Fruit fly (Drosophila melanogaster) whole organism, embryonic: ENCODE data around the gene Dbp73D.

Experiments used
- Antp ChIP-seq: fragments of 200-800 bp; sonication (Bioruptor generic); optimal IDR thresholded peaks from 3 replicates; lab custom pipeline; 2016; ENCODE audit warnings: missing biosample characterization, missing genetic modification characterization
- CG12219 ChIP-seq: fragments of 200-800 bp; sonication (Bioruptor generic); optimal IDR thresholded peaks from 3 replicates; lab custom pipeline; 2018; ENCODE audit warnings: missing biosample characterization, mild to moderate bottlenecking, missing genetic modification characterization
- CG12299 ChIP-seq: fragments of 200-800 bp; sonication (Bioruptor generic); optimal IDR thresholded peaks from 2 replicates; lab custom pipeline; 2018; ENCODE audit warnings: missing biosample characterization, mild to moderate bottlenecking, missing genetic modification characterization
- CG13775 ChIP-seq: fragments of 200-800 bp; sonication (Bioruptor generic); optimal IDR thresholded peaks from 3 replicates; lab custom pipeline; 2017; ENCODE audit warnings: missing biosample characterization, mild to moderate bottlenecking, missing genetic modification characterization
- CG14667 ChIP-seq: fragments of 200-800 bp; sonication (Bioruptor generic); IDR thresholded peaks from 2 replicates; pipeline ENCODE4 v1.3.6; 2022; ENCODE audit warnings: missing biosample characterization, missing genetic modification characterization
- CG16813 ChIP-seq: fragments of 200-800 bp; sonication (Bioruptor generic); IDR thresholded peaks from 3 replicates; pipeline ENCODE4 v1.3.6; 2022; ENCODE audit warnings: missing biosample characterization, missing genetic modification characterization; ENCODE audit not compliant: partially characterized antibody
- CG18476 ChIP-seq: fragments of 200-800 bp; sonication (Bioruptor generic); optimal IDR thresholded peaks from 2 replicates; lab custom pipeline; 2016; ENCODE audit warnings: missing biosample characterization, mild to moderate bottlenecking, missing genetic modification characterization
- CG30431 ChIP-seq: fragments of 200-800 bp; sonication (Bioruptor generic); optimal IDR thresholded peaks from 2 replicates; lab custom pipeline; 2017; ENCODE audit warnings: missing biosample characterization, missing genetic modification characterization
- CG32532 ChIP-seq: fragments of 200-800 bp; sonication (Bioruptor generic); IDR thresholded peaks from 2 replicates; pipeline ENCODE4 v1.3.6; 2022; ENCODE audit warnings: missing biosample characterization, missing genetic modification characterization
- CG3281 ChIP-seq: fragments of 200-800 bp; sonication (Bioruptor generic); optimal IDR thresholded peaks from 3 replicates; lab custom pipeline; 2017; ENCODE audit warnings: missing biosample characterization, mild to moderate bottlenecking, missing genetic modification characterization
- CG34376 ChIP-seq: fragments of 200-800 bp; sonication (Bioruptor generic); optimal IDR thresholded peaks from 2 replicates; lab custom pipeline; 2018; ENCODE audit warnings: missing biosample characterization, mild to moderate bottlenecking, missing genetic modification characterization
- CG4328 ChIP-seq: fragments of 200-800 bp; sonication (Bioruptor generic); optimal IDR thresholded peaks from 3 replicates; lab custom pipeline; 2017; ENCODE audit warnings: missing biosample characterization, missing genetic modification reagents, missing genetic modification characterization
- CG6854 ChIP-seq: fragments of 200-800 bp; sonication (Bioruptor generic); optimal IDR thresholded peaks from 3 replicates; lab custom pipeline; 2017; ENCODE audit warnings: missing biosample characterization, mild to moderate bottlenecking, missing genetic modification characterization
- CG8388 ChIP-seq: fragments of 200-800 bp; sonication (Bioruptor generic); optimal IDR thresholded peaks from 2 replicates; lab custom pipeline; 2019; ENCODE audit warnings: missing biosample characterization, mild to moderate bottlenecking, missing genetic modification characterization, moderate library complexity
- CG8944 ChIP-seq: fragments of 200-800 bp; sonication (Bioruptor generic); optimal IDR thresholded peaks from 3 replicates; lab custom pipeline; 2016; ENCODE audit warnings: missing biosample characterization, missing genetic modification characterization
- CG9876 ChIP-seq: fragments of 200-800 bp; sonication (Bioruptor generic); optimal IDR thresholded peaks from 2 replicates; lab custom pipeline; 2016; ENCODE audit warnings: missing biosample characterization, missing genetic modification characterization
- D19A ChIP-seq: fragments of 200-800 bp; optimal IDR thresholded peaks from 3 replicates; lab custom pipeline; 2019; ENCODE audit warnings: missing biosample characterization, mild to moderate bottlenecking, missing genetic modification characterization, moderate library complexity
- Dbx ChIP-seq: fragments of 200-800 bp; sonication (Bioruptor generic); IDR thresholded peaks from 3 replicates; pipeline ENCODE4 v1.3.6; 2022; ENCODE audit warnings: missing biosample characterization, missing genetic modification characterization
- Dip3 ChIP-seq: fragments of 200-800 bp; sonication (Bioruptor generic); optimal IDR thresholded peaks from 3 replicates; lab custom pipeline; 2016; ENCODE audit warnings: missing biosample characterization, missing genetic modification characterization
- Eip74EF ChIP-seq, 2 experiments: fragments of 200-800 bp in 1 of 2; fragments of >200 bp in 1 of 2; sonication (Bioruptor generic) in 1 of 2; optimal IDR thresholded peaks; 2 replicates each; lab custom pipeline; 2017 to 2019; ENCODE audit warnings: missing biosample characterization in 2 of 2, missing genetic modification characterization in 2 of 2, mild to moderate bottlenecking in 1 of 2, moderate library complexity in 1 of 2
- Gug ChIP-seq: fragments of 200-800 bp; sonication (Bioruptor generic); IDR thresholded peaks from 4 replicates; pipeline ENCODE4 v1.3.6; 2022; ENCODE audit warnings: missing biosample characterization, missing genetic modification characterization
- Hey ChIP-seq: fragments of 200-800 bp; sonication (Bioruptor generic); optimal IDR thresholded peaks from 3 replicates; lab custom pipeline; 2018; ENCODE audit warnings: missing biosample characterization, mild to moderate bottlenecking, missing genetic modification characterization
- Nf-YC ChIP-seq: fragments of 200-800 bp; optimal IDR thresholded peaks from 3 replicates; lab custom pipeline; 2019; ENCODE audit warnings: missing biosample characterization, mild to moderate bottlenecking, missing genetic modification characterization, moderate library complexity
- Oaz ChIP-seq: fragments of 200-800 bp; sonication (Bioruptor generic); IDR thresholded peaks from 2 replicates; pipeline ENCODE4 v1.3.6; 2022; ENCODE audit warnings: missing biosample characterization, missing genetic modification characterization
- Oli ChIP-seq: fragments of 200-800 bp; sonication (Bioruptor generic); optimal IDR thresholded peaks from 2 replicates; lab custom pipeline; 2018; ENCODE audit warnings: missing biosample characterization, mild to moderate bottlenecking, missing genetic modification characterization, moderate library complexity
- Optix ChIP-seq: fragments of 200-800 bp; sonication (Bioruptor generic); IDR thresholded peaks from 3 replicates; pipeline ENCODE4 v1.3.6; 2022; ENCODE audit warnings: missing biosample characterization, missing genetic modification characterization
- Pdp1 ChIP-seq, 2 experiments: fragments of 200-800 bp; sonication (Bioruptor generic); optimal IDR thresholded peaks; 3 replicates each; lab custom pipeline; 2016; ENCODE audit warnings: missing biosample characterization in 2 of 2, missing genetic modification characterization in 2 of 2, mild to moderate bottlenecking in 1 of 2, moderate library complexity in 1 of 2
- Xbp1 ChIP-seq: fragments of 200-800 bp; sonication (Bioruptor generic); optimal IDR thresholded peaks from 3 replicates; lab custom pipeline; 2016; ENCODE audit warnings: missing biosample characterization, mild to moderate bottlenecking, missing genetic modification characterization
- ap ChIP-seq: fragments of 200-800 bp; sonication (Bioruptor generic); IDR thresholded peaks from 2 replicates; pipeline ENCODE4 v1.3.6; 2022; ENCODE audit warnings: missing biosample characterization, missing genetic modification characterization
- btn ChIP-seq: fragments of 200-800 bp; sonication (Bioruptor generic); optimal IDR thresholded peaks from 2 replicates; lab custom pipeline; 2016; ENCODE audit warnings: missing biosample characterization, missing genetic modification characterization
- cad ChIP-seq: fragments of >200 bp; optimal IDR thresholded peaks from 2 replicates; lab custom pipeline; 2017; ENCODE audit warnings: missing biosample characterization, missing genetic modification characterization
- chif ChIP-seq, 2 experiments: fragments of 200-800 bp; sonication (Bioruptor generic); optimal IDR thresholded peaks; 3 replicates each; lab custom pipeline; 2016; ENCODE audit warnings: missing biosample characterization in 2 of 2, missing genetic modification characterization in 2 of 2
- chn ChIP-seq: fragments of 200-800 bp; sonication (Bioruptor generic); optimal IDR thresholded peaks from 2 replicates; lab custom pipeline; 2016; ENCODE audit warnings: missing biosample characterization, missing genetic modification characterization
- da ChIP-seq: fragments of 200-800 bp; sonication (Bioruptor generic); optimal IDR thresholded peaks from 2 replicates; lab custom pipeline; 2016; ENCODE audit warnings: missing biosample characterization, missing genetic modification characterization
- dan ChIP-seq: fragments of 200-800 bp; sonication (Bioruptor generic); IDR thresholded peaks from 2 replicates; pipeline ENCODE4 v1.3.6; 2022; ENCODE audit warnings: missing biosample characterization, missing genetic modification characterization
- dpn ChIP-seq, 2 experiments: fragments of 200-800 bp; sonication (Bioruptor generic); optimal IDR thresholded peaks; 3 replicates each; lab custom pipeline; 2016; ENCODE audit warnings: missing biosample characterization in 2 of 2, missing genetic modification characterization in 2 of 2
- dysf ChIP-seq: fragments of 200-800 bp; sonication (Bioruptor generic); IDR thresholded peaks from 3 replicates; pipeline ENCODE4 v1.3.6; 2022; ENCODE audit warnings: missing biosample characterization, missing genetic modification characterization
- eve ChIP-seq, 2 experiments: fragments of >200 bp; optimal IDR thresholded peaks; 2 replicates each; lab custom pipeline; 2017; ENCODE audit warnings: missing biosample characterization in 2 of 2, missing genetic modification characterization in 2 of 2
- fd96Cb ChIP-seq: fragments of 200-800 bp; sonication (Bioruptor generic); optimal IDR thresholded peaks from 2 replicates; lab custom pipeline; 2018; ENCODE audit warnings: missing biosample characterization, mild to moderate bottlenecking, missing genetic modification characterization, moderate library complexity
- h ChIP-seq: fragments of >200 bp; optimal IDR thresholded peaks from 2 replicates; lab custom pipeline; 2017
- hkb ChIP-seq, 2 experiments: fragments of 200-800 bp in 1 of 2; fragments of >200 bp in 1 of 2; sonication (Bioruptor generic) in 1 of 2; IDR thresholded peaks in 1 of 2; optimal IDR thresholded peaks in 1 of 2; 2 replicates each; pipeline versions ENCODE4 v1.3.6 to Lab custom; 2017 to 2022; ENCODE audit warnings: missing biosample characterization in 1 of 2, missing genetic modification characterization in 1 of 2
- nau ChIP-seq: fragments of 200-800 bp; sonication (Bioruptor generic); optimal IDR thresholded peaks from 3 replicates; lab custom pipeline; 2017; ENCODE audit warnings: missing biosample characterization, mild to moderate bottlenecking, missing genetic modification characterization, missing genetic modification reagents
- nerfin-1 ChIP-seq: fragments of 200-800 bp; sonication (Bioruptor generic); optimal IDR thresholded peaks from 3 replicates; lab custom pipeline; 2019; ENCODE audit warnings: missing biosample characterization, mild to moderate bottlenecking, missing genetic modification characterization, moderate library complexity
- pros ChIP-seq: fragments of 200-800 bp; sonication (Bioruptor generic); optimal IDR thresholded peaks from 3 replicates; lab custom pipeline; 2019; ENCODE audit warnings: missing biosample characterization, mild to moderate bottlenecking, missing genetic modification characterization, moderate library complexity
- row ChIP-seq: fragments of 200-800 bp; sonication (Bioruptor generic); IDR thresholded peaks from 3 replicates; pipeline ENCODE4 v1.3.6; 2022; ENCODE audit warnings: missing biosample characterization, missing genetic modification characterization
- scrt ChIP-seq: fragments of 200-800 bp; sonication (Bioruptor generic); optimal IDR thresholded peaks from 2 replicates; lab custom pipeline; 2018; ENCODE audit warnings: missing biosample characterization, mild to moderate bottlenecking, missing genetic modification characterization, moderate library complexity
- sisA ChIP-seq: fragments of 200-800 bp; sonication (Bioruptor generic); IDR thresholded peaks from 2 replicates; pipeline ENCODE4 v1.3.6; 2022; ENCODE audit warnings: missing biosample characterization, missing genetic modification characterization
- slou ChIP-seq: fragments of 200-800 bp; sonication (Bioruptor generic); optimal IDR thresholded peaks from 3 replicates; lab custom pipeline; 2016; ENCODE audit warnings: missing biosample characterization, missing genetic modification characterization
- sr ChIP-seq: fragments of 200-800 bp; sonication (Bioruptor generic); IDR thresholded peaks from 3 replicates; pipeline ENCODE4 v1.3.6; 2022; ENCODE audit warnings: missing biosample characterization, missing genetic modification characterization
- trh ChIP-seq: fragments of 200-800 bp; sonication (Bioruptor generic); optimal IDR thresholded peaks from 2 replicates; lab custom pipeline; 2016; ENCODE audit warnings: missing biosample characterization, missing genetic modification characterization
- tx ChIP-seq: fragments of 200-800 bp; sonication (Bioruptor generic); optimal IDR thresholded peaks from 2 replicates; lab custom pipeline; 2016; ENCODE audit warnings: missing biosample characterization, missing genetic modification characterization
- vfl ChIP-seq: fragments of 200-800 bp; sonication (Bioruptor generic); optimal IDR thresholded peaks from 2 replicates; lab custom pipeline; 2016; ENCODE audit warnings: missing biosample characterization, missing genetic modification characterization

The Dbp73D gene

dm6 chr3L:16760274-16760673 is 29.7 kb upstream of the Dbp73D start (continued):
- no peak for TF ChIP-seq CG3281
- no peak for TF ChIP-seq dysf (GFP tag; lab: Robert Waterston, UW)
- no peak for TF ChIP-seq CG9876 (GFP tag; lab: Kevin White, UChicago)
- TF ChIP-seq Hey, result peak; percentile 8
- peak; percentile 44 for TF ChIP-seq fd96Cb (tag; lab: Kevin White, UChicago)
- TF ChIP-seq CG6854, result no peak
- TF ChIP-seq slou, result no peak
- TF ChIP-seq row, result peak; percentile 67
- TF ChIP-seq Eip74EF (GFP tag; optimal IDR thresholded peaks at IDR 0.05; lab: Kevin White, UChicago), result peak in 1 of 2 experiments; percentile 1
- TF ChIP-seq CG13775, result no peak
- TF ChIP-seq nerfin-1, result peak; percentile 1
- no peak for TF ChIP-seq hkb (optimal IDR thresholded peaks at IDR 0.05; lab: Kevin White, UChicago)
- no peak for TF ChIP-seq hkb (GFP tag; IDR thresholded peaks at IDR 0.05; lab: Robert Waterston, UW)
- TF ChIP-seq dan, result no peak
- no peak for TF ChIP-seq CG14667 (GFP tag; lab: Robert Waterston, UW)
- TF ChIP-seq CG8388, result peak; percentile 34
- no peak for TF ChIP-seq CG12299
- TF ChIP-seq sr (GFP tag; lab: Robert Waterston, UW), result no peak
- peak; percentile 12 for TF ChIP-seq CG30431 (GFP tag; lab: Kevin White, UChicago)
- peak; percentile 45 for TF ChIP-seq chn (GFP tag; lab: Kevin White, UChicago)
- TF ChIP-seq nau (GFP tag; lab: Kevin White, UChicago), result no peak
- no peak for TF ChIP-seq CG18476 (GFP tag; lab: Kevin White, UChicago)
- peak; percentile 39 for TF ChIP-seq D19A (tag; lab: Kevin White, UChicago)
- no peak for TF ChIP-seq vfl (GFP tag; lab: Kevin White, UChicago)
- TF ChIP-seq eve (GFP tag; optimal IDR thresholded peaks at IDR 0.05; lab: Kevin White, UChicago), result peak in 1 of 2 experiments; percentile 78
- TF ChIP-seq Oaz (GFP tag; lab: Robert Waterston, UW), result no peak
- no peak for TF ChIP-seq Dbx (GFP tag; lab: Robert Waterston, UW)
- no peak for TF ChIP-seq da (GFP tag; lab: Kevin White, UChicago)
- TF ChIP-seq ap, result no peak
- no peak for TF ChIP-seq Gug (GFP tag; lab: Robert Waterston, UW)
- no peak for TF ChIP-seq Nf-YC (tag; lab: Kevin White, UChicago)
- TF ChIP-seq CG16813 (GFP tag; lab: Robert Waterston, UW), result no peak
- no peak for TF ChIP-seq pros (GFP tag; lab: Kevin White, UChicago)
- no peak for TF ChIP-seq CG32532 (GFP tag; lab: Robert Waterston, UW)
- TF ChIP-seq cad (GFP tag; lab: Kevin White, UChicago), result no peak
- peak in 1 of 2 experiments; percentile 32 for TF ChIP-seq dpn (GFP tag; optimal IDR thresholded peaks at IDR 0.05; lab: Kevin White, UChicago)
- peak; percentile 66; the same call in 2 of the 3 replicates for TF ChIP-seq Optix (GFP tag; lab: Robert Waterston, UW)
- peak; percentile 59 for TF ChIP-seq Oli (tag; lab: Kevin White, UChicago)
- no peak for TF ChIP-seq btn (GFP tag; lab: Kevin White, UChicago)
- TF ChIP-seq CG34376 (GFP tag; lab: Kevin White, UChicago), result no peak
- TF ChIP-seq h (lab: Kevin White, UChicago), result no peak
- TF ChIP-seq Dip3 (GFP tag; lab: Kevin White, UChicago), result no peak
- peak; percentile 38 to 62 for TF ChIP-seq chif (GFP tag; optimal IDR thresholded peaks at IDR 0.05; lab: Kevin White, UChicago)
- TF ChIP-seq Xbp1 (GFP tag; lab: Kevin White, UChicago), result peak; percentile 51
- TF ChIP-seq Pdp1 (GFP tag; optimal IDR thresholded peaks at IDR 0.05; lab: Kevin White, UChicago), result peak in 1 of 2 experiments; percentile 40
- TF ChIP-seq sisA, result 0 out of 2 replicates have a peak, but pooled peaks have one; percentile 6
- no peak for TF ChIP-seq scrt (GFP tag; lab: Kevin White, UChicago)
- TF ChIP-seq tx (GFP tag; lab: Kevin White, UChicago), result peak; percentile 3
- TF ChIP-seq trh (GFP tag; lab: Kevin White, UChicago), result no peak
- peak; percentile 23 for TF ChIP-seq CG12219 (GFP tag; lab: Kevin White, UChicago)
- TF ChIP-seq CG4328 (GFP tag; lab: Kevin White, UChicago), result no peak
- TF ChIP-seq CG8944 (GFP tag; lab: Kevin White, UChicago), result peak; percentile 6
- TF ChIP-seq Antp (GFP tag; lab: Kevin White, UChicago), result peak; percentile 25
